Worm (Caenorhabditis elegans): Measurements from ENCODE around the gene hrpa-1.

hrpa-1 gene

DNA sequence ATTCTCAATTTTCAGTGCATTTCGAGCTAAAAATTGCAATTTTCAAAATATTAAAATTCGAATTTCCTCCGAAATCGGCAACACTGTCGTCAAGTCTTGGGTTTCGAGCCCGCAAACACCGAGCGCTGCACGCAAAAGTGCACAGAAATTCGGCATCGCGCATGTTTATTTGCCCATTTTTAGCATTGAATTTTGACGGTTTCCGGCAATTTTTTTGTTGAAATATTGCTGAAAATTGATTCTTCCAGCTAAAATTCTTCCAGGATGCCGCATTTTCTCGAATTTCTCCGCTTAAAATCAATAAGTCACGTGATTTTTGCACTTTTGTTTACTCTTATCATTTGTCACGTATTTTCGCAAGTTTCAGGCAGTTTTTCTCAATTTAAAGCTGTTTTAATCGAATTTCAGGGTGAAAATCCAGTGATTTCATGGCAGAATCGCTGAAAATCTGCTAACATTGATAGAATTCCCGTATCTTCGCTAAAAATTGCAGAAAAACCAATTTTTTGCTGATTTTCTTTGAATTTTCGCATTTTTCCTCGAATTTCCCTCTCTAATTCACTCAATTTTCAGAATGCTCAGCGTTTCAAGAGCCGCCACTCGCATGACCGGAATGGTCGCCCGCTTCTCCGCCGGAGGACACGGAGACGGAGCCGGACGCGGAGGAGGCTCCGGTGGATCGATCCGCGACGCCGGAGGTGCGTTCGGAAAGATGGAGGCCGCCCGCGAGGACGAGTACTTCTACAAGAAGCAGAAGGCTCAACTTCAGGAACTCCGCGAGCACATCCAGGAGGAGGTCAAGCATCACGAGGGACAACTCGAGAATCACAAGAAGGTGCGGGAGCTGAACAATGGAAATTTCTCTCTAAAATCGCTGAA lies 46.9 kb upstream of the hrpa-1 start, which contains the start of gene mai-2 (continued):
- TF ChIP-seq lin-11 (tag; optimal IDR thresholded peaks at IDR 0.05) (peak; percentile 48), ztf-4 (tag; optimal IDR thresholded peaks at IDR 0.05) (peak; percentile 39), nhr-10 (tag; optimal IDR thresholded peaks at IDR 0.05) (no peak)

DNA sequence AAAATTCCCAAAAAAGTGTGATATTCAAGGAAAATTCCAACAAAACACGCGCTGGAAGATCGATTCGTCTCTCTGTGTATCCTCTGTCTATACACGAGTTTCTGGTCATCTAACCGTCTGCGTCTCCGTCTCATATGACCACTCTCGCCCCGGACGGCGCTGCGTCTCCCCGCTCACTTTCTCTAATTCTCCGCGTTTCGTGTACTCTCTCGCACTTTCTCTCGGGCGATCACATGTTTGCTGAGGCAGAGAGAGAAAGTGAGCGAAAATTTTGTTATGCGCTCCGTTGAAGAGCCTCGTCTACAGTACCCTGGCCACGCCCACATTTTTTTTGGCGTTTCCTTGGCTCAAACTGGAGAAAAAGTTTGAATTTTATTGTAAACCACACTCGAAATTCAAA lies 45.9 kb upstream of the hrpa-1 start:
- TF ChIP-seq ceh-82 (tag; optimal IDR thresholded peaks at IDR 0.05) (peak; percentile 71), lsy-2 (tag; optimal IDR thresholded peaks at IDR 0.05) (peak; percentile 85 to 96), blmp-1 (tag; optimal IDR thresholded peaks at IDR 0.05; ENCODE audit: insufficient read depth) (peak; percentile 95), sem-4 (tag; optimal IDR thresholded peaks at IDR 0.05) (peak; percentile 84), nhr-21 (tag; optimal IDR thresholded peaks at IDR 0.05) (peak; percentile 91), nhr-237 (tag; optimal IDR thresholded peaks at IDR 0.05) (peak; percentile 4), unc-62 (GFP tag; optimal IDR thresholded peaks at IDR 0.05) (no peak), lin-11 (tag; optimal IDR thresholded peaks at IDR 0.05) (peak; percentile 86), ZK546.5 (tag; optimal IDR thresholded peaks at IDR 0.05) (no peak), R02D3.7 (tag; optimal IDR thresholded peaks at IDR 0.05) (no peak), F13H6.1 (tag; optimal IDR thresholded peaks at IDR 0.05) (peak; percentile 94), mdl-1 (tag; optimal IDR thresholded peaks at IDR 0.05) (peak; percentile 75 to 93), elt-3 (tag; optimal IDR thresholded peaks at IDR 0.05) (no peak), mab-5 (tag; optimal IDR thresholded peaks at IDR 0.05) (peak; percentile 79), ztf-4 (tag; optimal IDR thresholded peaks at IDR 0.05) (peak; percentile 81), nhr-11 (tag; optimal IDR thresholded peaks at IDR 0.05) (no peak), zag-1 (tag; optimal IDR thresholded peaks at IDR 0.05) (peak; percentile 48), unc-55 (GFP tag; optimal IDR thresholded peaks at IDR 0.05) (peak; percentile 84), snpc-4 (tag; optimal IDR thresholded peaks at IDR 0.05) (peak; percentile 25), fos-1 (tag; optimal IDR thresholded peaks at IDR 0.05) (peak; percentile 68), sma-9 (GFP tag; optimal IDR thresholded peaks at IDR 0.05) (peak; percentile 88), sma-9 (tag; optimal IDR thresholded peaks at IDR 0.05) (no peak), aly-2 (tag; optimal IDR thresholded peaks at IDR 0.05) (no peak), gmeb-1 (tag; optimal IDR thresholded peaks at IDR 0.05) (peak; percentile 88), lin-13 (GFP tag; optimal IDR thresholded peaks at IDR 0.05) (peak; percentile 81), nhr-23 (tag; optimal IDR thresholded peaks at IDR 0.05) (no peak), nhr-6 (tag; optimal IDR thresholded peaks at IDR 0.05) (peak; percentile 72), nhr-10 (tag; optimal IDR thresholded peaks at IDR 0.05) (peak; percentile 9), nhr-12 (tag; optimal IDR thresholded peaks at IDR 0.05) (no peak), ama-1 (optimal IDR thresholded peaks at IDR 0.05) (no peak), skn-1 (tag; optimal IDR thresholded peaks at IDR 0.05) (no peak), crh-2 (tag; optimal IDR thresholded peaks at IDR 0.05) (peak; percentile 92), ceh-16 (tag; optimal IDR thresholded peaks at IDR 0.05) (peak; percentile 16), C34F6.9 (tag; optimal IDR thresholded peaks at IDR 0.05) (peak; percentile 96), nhr-129 (tag; optimal IDR thresholded peaks at IDR 0.05) (peak; percentile 84), Y55F3AM.14 (GFP tag; optimal IDR thresholded peaks at IDR 0.05) (peak; percentile 70), mbf-1 (tag; optimal IDR thresholded peaks at IDR 0.05) (no peak), nhr-25 (tag; optimal IDR thresholded peaks at IDR 0.05) (peak; percentile 90), egl-27 (tag; optimal IDR thresholded peaks at IDR 0.05) (peak; percentile 82), sma-3 (GFP tag; optimal IDR thresholded peaks at IDR 0.05) (peak; percentile 87)

DNA sequence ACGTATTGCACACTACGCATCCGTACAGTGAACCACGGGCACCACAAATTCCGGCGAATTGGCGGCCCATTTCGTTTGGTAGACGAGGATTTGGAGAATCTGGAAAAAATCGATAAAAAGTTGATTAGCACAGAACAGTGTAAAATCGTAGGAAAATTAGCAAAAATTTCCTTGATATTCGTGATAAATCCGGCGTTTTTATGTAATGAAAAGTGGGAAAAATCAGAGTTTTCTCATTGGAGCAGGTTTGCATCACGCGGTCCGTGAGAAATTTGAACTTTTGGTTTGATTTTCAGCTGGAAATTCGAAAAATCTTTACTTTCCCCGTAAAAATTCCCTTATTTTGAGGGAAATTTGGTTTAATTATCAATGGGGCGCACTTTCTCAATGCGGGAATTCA lies 45.4 kb upstream of the hrpa-1 start, which contains the start of gene B0546.4:
Gene B0546.4 (minus strand): TSS at position 101 of the 400 bp plus-strand sequence.
- TF ChIP-seq gmeb-1 (tag; optimal IDR thresholded peaks at IDR 0.05) (no peak), ceh-82 (tag; optimal IDR thresholded peaks at IDR 0.05) (no peak), elt-3 (tag; optimal IDR thresholded peaks at IDR 0.05) (no peak), ztf-1 (GFP tag; conservative IDR thresholded peaks at IDR 0.05) (no peak), nhr-237 (tag; optimal IDR thresholded peaks at IDR 0.05) (no peak), nhr-10 (tag; optimal IDR thresholded peaks at IDR 0.05) (no peak), skn-1 (tag; optimal IDR thresholded peaks at IDR 0.05) (no peak), mdl-1 (tag; optimal IDR thresholded peaks at IDR 0.05) (no peak), nhr-21 (tag; optimal IDR thresholded peaks at IDR 0.05) (no peak), zag-1 (tag; optimal IDR thresholded peaks at IDR 0.05) (no peak), lin-13 (GFP tag; optimal IDR thresholded peaks at IDR 0.05) (no peak), nhr-23 (tag; optimal IDR thresholded peaks at IDR 0.05) (no peak), unc-39 (tag; optimal IDR thresholded peaks at IDR 0.05) (no peak)
